Fruit fly (Drosophila melanogaster): ENCODE measurements around the gene rho-6.

DNA sequence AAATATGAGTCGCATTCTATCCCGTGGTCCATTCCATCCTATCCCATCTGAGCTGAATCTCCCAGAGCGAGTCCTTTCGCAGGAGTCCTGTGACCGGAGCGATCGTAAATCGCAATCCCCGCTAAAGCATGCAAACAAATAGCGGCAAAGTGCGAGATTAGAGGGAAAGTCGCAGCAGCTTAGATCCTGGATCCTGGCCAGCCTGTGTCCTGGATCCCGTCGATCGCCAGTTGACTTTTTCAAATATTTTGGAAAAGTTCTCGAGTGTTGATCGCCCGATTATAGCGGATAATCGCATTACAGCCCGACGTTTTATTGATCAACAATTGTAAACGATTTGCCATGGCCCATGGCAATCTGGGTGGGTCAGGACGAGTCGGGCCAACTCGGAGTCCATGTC is 44.1 kb downstream of the rho-6 start:
- TF ChIP-seq h (optimal IDR thresholded peaks at IDR 0.05) (no peak), psq (optimal IDR thresholded peaks at IDR 0.05) (no peak), Myc (optimal IDR thresholded peaks at IDR 0.05) (no peak)
